Worm (Caenorhabditis elegans) whole organism, L4 larva: ENCODE data around the gene saeg-1.

ENCODE experiments used
- aly-2 ChIP-seq: sonication (generic microtip); optimal IDR thresholded peaks from 2 replicates; lab custom pipeline; 2018; ENCODE audit warnings: missing biosample characterization, missing genetic modification characterization
- daf-12 ChIP-seq: fragments of 150-350 bp; optimal IDR thresholded peaks from 2 replicates; lab custom pipeline; 2014; ENCODE audit warnings: missing biosample characterization, missing genetic modification reagents, missing genetic modification characterization
- dmd-9 ChIP-seq: fragments of 200-800 bp; sonication (Bioruptor generic); IDR thresholded peaks from 2 replicates; pipeline ENCODE4 v1.3.6; 2022; ENCODE audit warnings: missing genetic modification reagents, missing genetic modification characterization, missing compliant biosample characterization
- hlh-30 ChIP-seq: sonication (generic microtip); optimal IDR thresholded peaks from 2 replicates; lab custom pipeline; 2017; ENCODE audit warnings: antibody characterized with exemption, mild to moderate bottlenecking, missing genetic modification characterization, missing compliant biosample characterization; ENCODE audit not compliant: insufficient read depth
- jun-1 ChIP-seq: fragments of 150-350 bp; optimal IDR thresholded peaks from 2 replicates; lab custom pipeline; 2014; ENCODE audit warnings: missing biosample characterization, missing genetic modification reagents, missing genetic modification characterization
- lin-13 ChIP-seq: fragments of 150-350 bp; optimal IDR thresholded peaks from 2 replicates; lab custom pipeline; 2014; ENCODE audit warnings: missing biosample characterization, missing genetic modification reagents, missing genetic modification characterization
- lin-15B ChIP-seq: fragments of 150-350 bp; sonication (generic microtip); optimal IDR thresholded peaks from 3 replicates; lab custom pipeline; 2014; ENCODE audit warnings: missing biosample characterization, missing genetic modification characterization
- mes-2 ChIP-seq: sonication (generic microtip); optimal IDR thresholded peaks from 2 replicates; lab custom pipeline; 2016; ENCODE audit warnings: missing genotype, mild to moderate bottlenecking, missing genetic modification characterization, missing compliant biosample characterization; ENCODE audit not compliant: poor library complexity, severe bottlenecking
- nhr-6 ChIP-seq: fragments of 150-350 bp; optimal IDR thresholded peaks from 2 replicates; lab custom pipeline; 2014; ENCODE audit warnings: missing biosample characterization, missing genetic modification characterization
- nhr-77 ChIP-seq: fragments of 150-350 bp; optimal IDR thresholded peaks from 2 replicates; lab custom pipeline; 2014; ENCODE audit warnings: missing biosample characterization, missing genetic modification characterization
- pqm-1 ChIP-seq: sonication (generic microtip); optimal IDR thresholded peaks from 2 replicates; lab custom pipeline; 2017; ENCODE audit warnings: missing biosample characterization, missing genetic modification characterization
- rbr-2 ChIP-seq: sonication (generic microtip); optimal IDR thresholded peaks from 2 replicates; lab custom pipeline; 2016; ENCODE audit warnings: missing genotype, missing genetic modification characterization, missing compliant biosample characterization

- TF ChIP-seq aly-2 (tag; lab: Kevin White, UChicago), result no peak
- no peak for TF ChIP-seq mes-2 (tag; lab: Kevin White, UChicago)
- TF ChIP-seq jun-1, result no peak
- no peak for TF ChIP-seq dmd-9 (GFP tag; lab: Robert Waterston, UW)
- no peak for TF ChIP-seq rbr-2
- no peak for TF ChIP-seq pqm-1
- no peak for TF ChIP-seq nhr-77 (tag; lab: Kevin White, UChicago)
- TF ChIP-seq lin-13 (GFP tag; lab: Kevin White, UChicago), result no peak
- TF ChIP-seq nhr-6 (tag; lab: Kevin White, UChicago), result no peak
- no peak for TF ChIP-seq lin-15B
- no peak for TF ChIP-seq daf-12 (tag; lab: Kevin White, UChicago)
- TF ChIP-seq hlh-30 (tag; lab: Kevin White, UChicago), result no peak
These were observed 31.4 kb upstream of the saeg-1 start, which contains the start of gene sec-61.G for ce11 chrV:10897106-10897171.
